Worm (Caenorhabditis elegans) whole organism, L1 larva: ENCODE results near the gene rbm-25.
A peak's percentile ranks its signal among the peaks of the same experiment; 100 is the strongest.

Experiments
- C34B4.2 ChIP-seq: sonication (generic microtip); optimal IDR thresholded peaks from 2 replicates; lab custom pipeline; 2017; ENCODE audit warnings: mild to moderate bottlenecking, missing genetic modification characterization, missing compliant biosample characterization
- aha-1 ChIP-seq: fragments of 150-350 bp; optimal IDR thresholded peaks from 2 replicates; lab custom pipeline; 2014; ENCODE audit warnings: missing biosample characterization, missing genetic modification characterization
- alr-1 ChIP-seq: fragments of 200-800 bp; sonication (Bioruptor generic); optimal IDR thresholded peaks from 2 replicates; lab custom pipeline; 2018; ENCODE audit warnings: borderline replicate concordance, mild to moderate bottlenecking, missing genetic modification characterization, missing compliant biosample characterization
- aly-2 ChIP-seq: fragments of 150-350 bp; optimal IDR thresholded peaks from 2 replicates; lab custom pipeline; 2014; ENCODE audit warnings: missing biosample characterization, missing genetic modification characterization
- blmp-1 ChIP-seq: fragments of 150-350 bp; optimal IDR thresholded peaks from 2 replicates; lab custom pipeline; 2014; ENCODE audit warnings: missing biosample characterization, missing genetic modification characterization
- ceh-8 ChIP-seq: fragments of 200-800 bp; sonication (Bioruptor generic); optimal IDR thresholded peaks from 2 replicates; lab custom pipeline; 2018; ENCODE audit warnings: mild to moderate bottlenecking, missing genetic modification characterization, moderate library complexity, missing compliant biosample characterization
- ceh-82 ChIP-seq, 3 experiments: fragments of 150-350 bp in 1 of 3; sonication (generic microtip) in 2 of 3; optimal IDR thresholded peaks; 2 replicates each; lab custom pipeline; 2014 to 2017; ENCODE audit warnings: missing biosample characterization in 3 of 3, missing genetic modification characterization in 3 of 3
- ceh-88 ChIP-seq: fragments of 200-800 bp; sonication (Bioruptor generic); IDR thresholded peaks from 2 replicates; pipeline ENCODE4 v1.3.6; 2022; ENCODE audit warnings: missing genetic modification characterization, missing compliant biosample characterization
- elt-2 ChIP-seq: sonication (generic microtip); optimal IDR thresholded peaks from 2 replicates; lab custom pipeline; 2016; ENCODE audit warnings: missing genetic modification characterization, mild to moderate bottlenecking, inconsistent platforms, missing compliant biosample characterization, missing genetic modification reagents
- elt-3 ChIP-seq, 6 experiments: fragments of 150-350 bp in 1 of 6; sonication (generic microtip); optimal IDR thresholded peaks; 2 replicates each; lab custom pipeline; 2017 to 2018; ENCODE audit warnings: missing biosample characterization in 6 of 6, missing genetic modification characterization in 6 of 6, inconsistent platforms in 1 of 6
- fos-1 ChIP-seq: fragments of 150-350 bp; optimal IDR thresholded peaks from 2 replicates; lab custom pipeline; 2014; ENCODE audit warnings: missing biosample characterization, missing genetic modification characterization
- hpl-2 ChIP-seq: fragments of 150-350 bp; optimal IDR thresholded peaks from 2 replicates; lab custom pipeline; 2014; ENCODE audit warnings: missing biosample characterization, missing genetic modification reagents, missing genetic modification characterization
- lin-14 ChIP-seq: fragments of 200-800 bp; sonication (Bioruptor generic); optimal IDR thresholded peaks from 2 replicates; lab custom pipeline; 2018; ENCODE audit warnings: mild to moderate bottlenecking, missing genetic modification characterization, moderate library complexity, missing compliant biosample characterization
- lin-35 ChIP-seq, 2 experiments: fragments of 150-350 bp; optimal IDR thresholded peaks; 2 replicates each; lab custom pipeline; 2014; ENCODE audit warnings: missing biosample characterization in 2 of 2, missing genetic modification characterization in 2 of 2, missing genetic modification reagents in 2 of 2
- lin-39 ChIP-seq: fragments of 150-350 bp; optimal IDR thresholded peaks from 2 replicates; lab custom pipeline; 2014; ENCODE audit warnings: missing biosample characterization, missing genetic modification reagents, missing genetic modification characterization
- lsy-2 ChIP-seq, 2 experiments: fragments of 150-350 bp; optimal IDR thresholded peaks; 2 replicates each; lab custom pipeline; 2014; ENCODE audit warnings: missing biosample characterization in 2 of 2, missing genetic modification characterization in 2 of 2
- mab-9 ChIP-seq: fragments of 200-800 bp; sonication (Bioruptor generic); IDR thresholded peaks from 2 replicates; pipeline ENCODE4 v1.3.6; 2022; ENCODE audit warnings: missing genetic modification reagents, missing genetic modification characterization, missing compliant biosample characterization
- mef-2 ChIP-seq: fragments of 150-350 bp; optimal IDR thresholded peaks from 2 replicates; lab custom pipeline; 2014; ENCODE audit warnings: missing biosample characterization, missing genetic modification characterization
- nhr-11 ChIP-seq: fragments of 150-350 bp; optimal IDR thresholded peaks from 2 replicates; lab custom pipeline; 2014; ENCODE audit warnings: missing biosample characterization, missing genetic modification characterization
- nhr-20 ChIP-seq: sonication (generic microtip); optimal IDR thresholded peaks from 2 replicates; lab custom pipeline; 2016; ENCODE audit warnings: mild to moderate bottlenecking, missing genetic modification characterization, missing compliant biosample characterization
- nhr-237 ChIP-seq: fragments of 150-350 bp; optimal IDR thresholded peaks from 2 replicates; lab custom pipeline; 2014; ENCODE audit warnings: missing biosample characterization, missing genetic modification characterization
- nhr-71 ChIP-seq: sonication (generic microtip); optimal IDR thresholded peaks from 2 replicates; lab custom pipeline; 2016; ENCODE audit warnings: mild to moderate bottlenecking, missing genetic modification characterization, moderate library complexity, missing compliant biosample characterization
- nhr-85 ChIP-seq: sonication (generic microtip); peaks from one replicate; lab custom pipeline; 2016; ENCODE audit warnings: missing genetic modification characterization, inconsistent platforms, missing compliant biosample characterization
- nhr-90 ChIP-seq: sonication (generic microtip); optimal IDR thresholded peaks from 2 replicates; lab custom pipeline; 2016; ENCODE audit warnings: mild to moderate bottlenecking, missing genetic modification characterization, missing compliant biosample characterization; ENCODE audit not compliant: poor library complexity
- pag-3 ChIP-seq: sonication (generic microtip); optimal IDR thresholded peaks from 2 replicates; lab custom pipeline; 2017; ENCODE audit warnings: missing genetic modification characterization, mild to moderate bottlenecking, missing compliant biosample characterization, antibody characterized with exemption, borderline replicate concordance; ENCODE audit not compliant: insufficient read depth
- skn-1 ChIP-seq: fragments of 150-350 bp; optimal IDR thresholded peaks from 2 replicates; lab custom pipeline; 2014; ENCODE audit warnings: missing biosample characterization, missing genetic modification characterization
- snpc-4 ChIP-seq: fragments of 150-350 bp; optimal IDR thresholded peaks from 2 replicates; lab custom pipeline; 2014; ENCODE audit warnings: missing biosample characterization, missing genetic modification characterization
- snu-23 ChIP-seq: sonication (generic microtip); optimal IDR thresholded peaks from 2 replicates; lab custom pipeline; 2016; ENCODE audit warnings: missing genetic modification characterization, missing compliant biosample characterization
- sptf-1 ChIP-seq: fragments of 150-350 bp; optimal IDR thresholded peaks from 2 replicates; lab custom pipeline; 2014; ENCODE audit warnings: missing biosample characterization, missing genetic modification characterization
- tbx-2 ChIP-seq: sonication (generic microtip); optimal IDR thresholded peaks from 2 replicates; lab custom pipeline; 2016; ENCODE audit warnings: missing genetic modification characterization, missing compliant biosample characterization
- tlp-1 ChIP-seq: fragments of 150-350 bp; optimal IDR thresholded peaks from 2 replicates; lab custom pipeline; 2014; ENCODE audit warnings: missing biosample characterization, missing genetic modification characterization
- unc-130 ChIP-seq: fragments of 150-350 bp; optimal IDR thresholded peaks from 2 replicates; lab custom pipeline; 2017; ENCODE audit warnings: missing biosample characterization, missing genetic modification characterization, inconsistent platforms
- unc-62 ChIP-seq: fragments of 150-350 bp; optimal IDR thresholded peaks from 2 replicates; lab custom pipeline; 2014; ENCODE audit warnings: missing biosample characterization, missing genetic modification reagents, missing genetic modification characterization
- vab-15 ChIP-seq: sonication (generic microtip); optimal IDR thresholded peaks from 2 replicates; lab custom pipeline; 2017; ENCODE audit warnings: missing genotype, mild to moderate bottlenecking, missing genetic modification characterization, missing compliant biosample characterization
- zip-4 ChIP-seq: fragments of 200-800 bp; sonication (Bioruptor generic); optimal IDR thresholded peaks from 2 replicates; lab custom pipeline; 2018; ENCODE audit warnings: mild to moderate bottlenecking, missing genetic modification characterization, moderate library complexity, missing compliant biosample characterization
- ztf-11 ChIP-seq, 2 experiments: sonication (generic microtip); optimal IDR thresholded peaks; 2 replicates each; lab custom pipeline; 2016 to 2017; ENCODE audit warnings: missing genetic modification characterization in 2 of 2, missing biosample characterization in 1 of 2, missing compliant biosample characterization in 1 of 2
- ztf-4 ChIP-seq: fragments of 150-350 bp; optimal IDR thresholded peaks from 2 replicates; lab custom pipeline; 2014; ENCODE audit warnings: missing biosample characterization, missing genetic modification characterization

rbm-25 gene

ce11 chrV:12511946-12512345 is 13.9 kb downstream of the rbm-25 start:
- TF ChIP-seq nhr-71 (tag; lab: Kevin White, UChicago) = peak; percentile 17
- peak in 4 of 6 experiments; percentile 10 to 68 (median 44) for TF ChIP-seq elt-3 (tag; optimal IDR thresholded peaks at IDR 0.05; lab: Kevin White, UChicago)
- peak; percentile 56 for TF ChIP-seq lin-14 (GFP tag; lab: Kevin White, UChicago)
- TF ChIP-seq sptf-1 (tag; lab: Kevin White, UChicago) = no peak
- TF ChIP-seq aha-1 (tag; lab: Kevin White, UChicago) = no peak
- peak; percentile 1 for TF ChIP-seq blmp-1
- peak; percentile 23 for TF ChIP-seq nhr-20 (tag; lab: Kevin White, UChicago)
- peak in 1 of 2 experiments; percentile 26 for TF ChIP-seq lsy-2 (tag; optimal IDR thresholded peaks at IDR 0.05; lab: Kevin White, UChicago)
- TF ChIP-seq tbx-2 (tag; lab: Kevin White, UChicago) = peak; percentile 33
- TF ChIP-seq pag-3 (tag; lab: Kevin White, UChicago) = peak; percentile 61
- peak; percentile 14 for TF ChIP-seq snu-23
- TF ChIP-seq nhr-85 (tag; lab: Kevin White, UChicago) = peak; percentile 80
- no peak for TF ChIP-seq nhr-237
- TF ChIP-seq vab-15 (tag; lab: Kevin White, UChicago) = peak; percentile 53
- no peak for TF ChIP-seq alr-1 (tag; lab: Kevin White, UChicago)

ce11 chrV:12512773-12513172 is 14.8 kb downstream of the rbm-25 start, which contains the start of the genes T28H10.2 and lgmn-1:
Gene T28H10.2, minus strand, starts transcription at chrV:12512949.
Gene lgmn-1, plus strand, starts transcription at chrV:12513056.
- TF ChIP-seq elt-2 (peak; percentile 83), mab-9 (GFP tag; lab: Robert Waterston, UW) (no peak), elt-3 (tag; optimal IDR thresholded peaks at IDR 0.05; lab: Kevin White, UChicago) (peak in 2 of 6 experiments; percentile 6 to 32), aly-2 (no peak), tlp-1 (tag; lab: Kevin White, UChicago) (no peak), lin-14 (GFP tag; lab: Kevin White, UChicago) (peak; percentile 44), nhr-71 (tag; lab: Kevin White, UChicago) (peak; percentile 44), lsy-2 (tag; optimal IDR thresholded peaks at IDR 0.05; lab: Kevin White, UChicago) (peak in 1 of 2 experiments; percentile 6), nhr-20 (tag; lab: Kevin White, UChicago) (peak; percentile 34), blmp-1 (peak; percentile 10), snpc-4 (tag; lab: Kevin White, UChicago) (no peak), nhr-11 (tag; lab: Kevin White, UChicago) (no peak), nhr-90 (tag; lab: Kevin White, UChicago) (peak; percentile 29), lin-35 (GFP tag; optimal IDR thresholded peaks at IDR 0.05; lab: Kevin White, UChicago) (peak in 1 of 2 experiments; percentile 70)

- TF ChIP-seq lin-39 = no peak
- TF ChIP-seq fos-1 (tag; lab: Kevin White, UChicago) = no peak
- TF ChIP-seq unc-62 (GFP tag; lab: Kevin White, UChicago) = no peak
- peak; percentile 1 for TF ChIP-seq nhr-20 (tag; lab: Kevin White, UChicago)
- TF ChIP-seq ztf-11 (tag; optimal IDR thresholded peaks at IDR 0.05; lab: Kevin White, UChicago) = no peak
- no peak for TF ChIP-seq ztf-4 (tag; lab: Kevin White, UChicago)
- TF ChIP-seq ceh-82 (tag; optimal IDR thresholded peaks at IDR 0.05; lab: Kevin White, UChicago) = no peak
- TF ChIP-seq tbx-2 (tag; lab: Kevin White, UChicago) = no peak
- no peak for TF ChIP-seq mef-2
- peak; percentile 12 for TF ChIP-seq skn-1 (tag; lab: Kevin White, UChicago)
- no peak for TF ChIP-seq ceh-88
- TF ChIP-seq sptf-1 (tag; lab: Kevin White, UChicago) = no peak
- no peak for TF ChIP-seq C34B4.2 (tag; lab: Kevin White, UChicago)
- TF ChIP-seq ceh-8 (GFP tag; lab: Kevin White, UChicago) = no peak
- no peak for TF ChIP-seq zip-4 (GFP tag; lab: Kevin White, UChicago)
- peak; percentile 45 for TF ChIP-seq elt-2
- TF ChIP-seq elt-3 (tag; optimal IDR thresholded peaks at IDR 0.05; lab: Kevin White, UChicago) = no peak
- no peak for TF ChIP-seq pag-3 (tag; lab: Kevin White, UChicago)
- peak; percentile 10 for TF ChIP-seq nhr-71 (tag; lab: Kevin White, UChicago)
- no peak for TF ChIP-seq unc-130 (tag; lab: Kevin White, UChicago)
- TF ChIP-seq hpl-2 (GFP tag; lab: Kevin White, UChicago) = peak; percentile 25
- TF ChIP-seq lin-35 (GFP tag; optimal IDR thresholded peaks at IDR 0.05; lab: Kevin White, UChicago) = peak in 1 of 2 experiments; percentile 7
Observed at ce11 chrV:12513900-12514299, 15.9 kb downstream of the rbm-25 start.
